Fruit fly (Drosophila melanogaster) whole organism, embryonic: ENCODE measurements around the gene RpS9.
A peak's percentile ranks its signal among the peaks of the same experiment; 100 is the strongest.

Experiments
- Atf3 ChIP-seq: fragments of 200-800 bp; sonication (Bioruptor generic); optimal IDR thresholded peaks from 3 replicates; lab custom pipeline; 2016; ENCODE audit warnings: missing biosample characterization, missing genetic modification characterization
- Awh ChIP-seq: fragments of 200-800 bp; sonication (Bioruptor generic); IDR thresholded peaks from 2 replicates; pipeline ENCODE4, ENCODE4 v1.3.6; 2022; ENCODE audit warnings: missing biosample characterization, missing genetic modification characterization
- Bgb ChIP-seq: fragments of 200-800 bp; sonication (Bioruptor generic); IDR thresholded peaks from 2 replicates; pipeline ENCODE4 v1.3.6; 2022; ENCODE audit warnings: missing biosample characterization, missing genetic modification characterization; ENCODE audit not compliant: partially characterized antibody
- Blimp-1 ChIP-seq: fragments of 200-800 bp; sonication (Bioruptor generic); optimal IDR thresholded peaks from 3 replicates; lab custom pipeline; 2018; ENCODE audit warnings: missing biosample characterization, missing genetic modification characterization, mild to moderate bottlenecking, moderate library complexity, missing genetic modification reagents
- BtbVII ChIP-seq: fragments of 200-800 bp; sonication (Bioruptor generic); optimal IDR thresholded peaks from 3 replicates; lab custom pipeline; 2017; ENCODE audit warnings: missing biosample characterization, mild to moderate bottlenecking, missing genetic modification characterization
- Bteb2 ChIP-seq: fragments of 200-800 bp; sonication (Bioruptor generic); optimal IDR thresholded peaks from 2 replicates; lab custom pipeline; 2016; ENCODE audit warnings: missing biosample characterization, missing genetic modification characterization
- CG10462 ChIP-seq: fragments of 200-800 bp; sonication (Bioruptor generic); optimal IDR thresholded peaks from 2 replicates; lab custom pipeline; 2016; ENCODE audit warnings: missing biosample characterization, missing genetic modification characterization
- CG13424 ChIP-seq: fragments of 200-800 bp; sonication (Bioruptor generic); optimal IDR thresholded peaks from 2 replicates; lab custom pipeline; 2019; ENCODE audit warnings: missing biosample characterization, mild to moderate bottlenecking, missing genetic modification characterization, moderate library complexity
- CG15696 ChIP-seq: fragments of 200-800 bp; sonication (Bioruptor generic); optimal IDR thresholded peaks from 2 replicates; lab custom pipeline; 2019; ENCODE audit warnings: missing biosample characterization, mild to moderate bottlenecking, missing genetic modification characterization, moderate library complexity
- CG18599 ChIP-seq: fragments of 200-800 bp; sonication (Bioruptor generic); optimal IDR thresholded peaks from 3 replicates; lab custom pipeline; 2017; ENCODE audit warnings: missing biosample characterization, missing genetic modification characterization, mild to moderate bottlenecking, moderate library complexity, missing genetic modification reagents
- CG2712 ChIP-seq: fragments of 200-800 bp; optimal IDR thresholded peaks from 3 replicates; lab custom pipeline; 2019; ENCODE audit warnings: missing biosample characterization, mild to moderate bottlenecking, missing genetic modification characterization, moderate library complexity
- CG30431 ChIP-seq: fragments of 200-800 bp; sonication (Bioruptor generic); optimal IDR thresholded peaks from 2 replicates; lab custom pipeline; 2017; ENCODE audit warnings: missing biosample characterization, missing genetic modification characterization
- CG32532 ChIP-seq: fragments of 200-800 bp; sonication (Bioruptor generic); IDR thresholded peaks from 2 replicates; pipeline ENCODE4 v1.3.6; 2022; ENCODE audit warnings: missing biosample characterization, missing genetic modification characterization
- CG32772 ChIP-seq: fragments of 200-800 bp; sonication (Bioruptor generic); IDR thresholded peaks from 2 replicates; pipeline ENCODE4 v1.3.6; 2022; ENCODE audit warnings: missing biosample characterization, missing genetic modification characterization
- CG7987 ChIP-seq: fragments of 200-800 bp; sonication (Bioruptor generic); optimal IDR thresholded peaks from 2 replicates; lab custom pipeline; 2018; ENCODE audit warnings: missing biosample characterization, mild to moderate bottlenecking, missing genetic modification characterization, moderate library complexity
- CG8281 ChIP-seq: fragments of 200-800 bp; sonication (Bioruptor generic); optimal IDR thresholded peaks from 2 replicates; lab custom pipeline; 2018; ENCODE audit warnings: missing biosample characterization, mild to moderate bottlenecking, missing genetic modification characterization, moderate library complexity
- CG8944 ChIP-seq: fragments of 200-800 bp; sonication (Bioruptor generic); optimal IDR thresholded peaks from 3 replicates; lab custom pipeline; 2016; ENCODE audit warnings: missing biosample characterization, missing genetic modification characterization
- CG9609 ChIP-seq: fragments of 200-800 bp; sonication (Bioruptor generic); optimal IDR thresholded peaks from 3 replicates; lab custom pipeline; 2016; ENCODE audit warnings: missing biosample characterization, missing genetic modification characterization
- D19B ChIP-seq: fragments of 200-800 bp; sonication (Bioruptor generic); optimal IDR thresholded peaks from 2 replicates; lab custom pipeline; 2017; ENCODE audit warnings: missing biosample characterization, mild to moderate bottlenecking, missing genetic modification characterization
- NK7.1 ChIP-seq: fragments of 200-800 bp; sonication (Bioruptor generic); optimal IDR thresholded peaks from 3 replicates; lab custom pipeline; 2016; ENCODE audit warnings: missing biosample characterization, missing genetic modification characterization
- Side ChIP-seq: fragments of 200-800 bp; sonication (Bioruptor generic); optimal IDR thresholded peaks from 2 replicates; lab custom pipeline; 2016; ENCODE audit warnings: missing biosample characterization, missing genetic modification characterization
- Sry-δ ChIP-seq: fragments of 200-800 bp; sonication (Bioruptor generic); optimal IDR thresholded peaks from 2 replicates; lab custom pipeline; 2016; ENCODE audit warnings: missing biosample characterization, missing genetic modification characterization
- Taf1 ChIP-seq: fragments of 200-800 bp; sonication (Bioruptor generic); IDR thresholded peaks from 2 replicates; pipeline ENCODE4 v1.3.6; 2022; ENCODE audit warnings: missing biosample characterization, missing genetic modification characterization
- amos ChIP-seq: fragments of 200-800 bp; sonication (Bioruptor generic); IDR thresholded peaks from 2 replicates; pipeline ENCODE4 v1.3.6; 2022; ENCODE audit warnings: missing biosample characterization, missing genetic modification characterization; ENCODE audit not compliant: partially characterized antibody
- btn ChIP-seq: fragments of 200-800 bp; sonication (Bioruptor generic); optimal IDR thresholded peaks from 2 replicates; lab custom pipeline; 2016; ENCODE audit warnings: missing biosample characterization, missing genetic modification characterization
- eve ChIP-seq, 2 experiments: fragments of >200 bp; optimal IDR thresholded peaks; 2 replicates each; lab custom pipeline; 2017; ENCODE audit warnings: missing biosample characterization in 2 of 2, missing genetic modification characterization in 2 of 2
- ewg ChIP-seq: fragments of 200-800 bp; sonication (Bioruptor generic); optimal IDR thresholded peaks from 3 replicates; lab custom pipeline; 2017; ENCODE audit warnings: mild to moderate bottlenecking, missing biosample characterization, missing genetic modification reagents, missing genetic modification characterization
- gcm2 ChIP-seq: fragments of 200-800 bp; sonication (Bioruptor generic); optimal IDR thresholded peaks from 2 replicates; lab custom pipeline; 2016; ENCODE audit warnings: missing biosample characterization, missing genetic modification characterization
- ham ChIP-seq: fragments of 200-800 bp; sonication (Bioruptor generic); IDR thresholded peaks from 2 replicates; pipeline ENCODE4 v1.3.6; 2022; ENCODE audit warnings: missing biosample characterization, missing genetic modification characterization
- hb ChIP-seq: fragments of 200-800 bp; sonication (Bioruptor generic); IDR thresholded peaks from 3 replicates; pipeline ENCODE4 v1.3.6; 2022; ENCODE audit warnings: missing biosample characterization, missing genetic modification characterization; ENCODE audit not compliant: partially characterized antibody
- insv ChIP-seq, 2 experiments: fragments of 200-800 bp; sonication (Bioruptor generic); optimal IDR thresholded peaks; 3 replicates each; lab custom pipeline; 2016 to 2018; ENCODE audit warnings: missing biosample characterization in 2 of 2, missing genetic modification characterization in 2 of 2
- jigr1 ChIP-seq: fragments of 200-800 bp; sonication (Bioruptor generic); IDR thresholded peaks from 3 replicates; pipeline ENCODE4 v1.3.6; 2022; ENCODE audit warnings: missing biosample characterization, missing genetic modification characterization
- jing ChIP-seq: fragments of 200-800 bp; sonication (Bioruptor generic); optimal IDR thresholded peaks from 2 replicates; lab custom pipeline; 2018; ENCODE audit warnings: missing biosample characterization, mild to moderate bottlenecking, missing genetic modification characterization
- kah ChIP-seq: fragments of 200-800 bp; sonication (Bioruptor generic); optimal IDR thresholded peaks from 2 replicates; lab custom pipeline; 2018; ENCODE audit warnings: missing biosample characterization, mild to moderate bottlenecking, missing genetic modification characterization
- kay ChIP-seq: fragments of 200-800 bp; sonication (Bioruptor generic); optimal IDR thresholded peaks from 2 replicates; lab custom pipeline; 2016; ENCODE audit warnings: missing biosample characterization, missing genetic modification characterization
- mam ChIP-seq: fragments of 200-800 bp; sonication (Bioruptor generic); optimal IDR thresholded peaks from 3 replicates; lab custom pipeline; 2016; ENCODE audit warnings: missing biosample characterization, missing genetic modification characterization
- mld ChIP-seq: fragments of 200-800 bp; sonication (Bioruptor generic); IDR thresholded peaks from 3 replicates; pipeline ENCODE4 v1.3.6; 2022; ENCODE audit warnings: missing biosample characterization, missing genetic modification characterization; ENCODE audit not compliant: partially characterized antibody
- nerfin-1 ChIP-seq: fragments of 200-800 bp; sonication (Bioruptor generic); optimal IDR thresholded peaks from 3 replicates; lab custom pipeline; 2019; ENCODE audit warnings: missing biosample characterization, mild to moderate bottlenecking, missing genetic modification characterization, moderate library complexity
- otp ChIP-seq: fragments of 200-800 bp; sonication (Bioruptor generic); IDR thresholded peaks from 3 replicates; pipeline ENCODE4, ENCODE4 v1.3.6; 2022; ENCODE audit warnings: missing biosample characterization, missing genetic modification characterization
- pho ChIP-seq: fragments of 200-800 bp; sonication (Bioruptor generic); optimal IDR thresholded peaks from 2 replicates; lab custom pipeline; 2016; ENCODE audit warnings: missing biosample characterization, missing genetic modification characterization
- prd ChIP-seq, 3 experiments: fragments of >200 bp in 2 of 3; fragments of 200-800 bp in 1 of 3; sonication (Bioruptor generic) in 1 of 3; optimal IDR thresholded peaks in 2 of 3; IDR thresholded peaks in 1 of 3; 2 replicates in 2 of 3; 3 replicates in 1 of 3; pipeline versions ENCODE4 v1.3.6 to Lab custom; 2017 to 2022; ENCODE audit warnings: missing biosample characterization in 1 of 3, missing genetic modification characterization in 1 of 3
- pros ChIP-seq: fragments of 200-800 bp; sonication (Bioruptor generic); optimal IDR thresholded peaks from 3 replicates; lab custom pipeline; 2019; ENCODE audit warnings: missing biosample characterization, mild to moderate bottlenecking, missing genetic modification characterization, moderate library complexity
- psq ChIP-seq: fragments of 200-800 bp; sonication (Bioruptor generic); optimal IDR thresholded peaks from 2 replicates; lab custom pipeline; 2017; ENCODE audit warnings: missing biosample characterization, missing genetic modification characterization
- run ChIP-seq: fragments of 200-800 bp; sonication (Bioruptor generic); optimal IDR thresholded peaks from 3 replicates; lab custom pipeline; 2018; ENCODE audit warnings: missing biosample characterization, mild to moderate bottlenecking, missing genetic modification characterization
- sc ChIP-seq, 3 experiments: fragments of >200 bp in 2 of 3; fragments of 200-800 bp in 1 of 3; sonication (Bioruptor generic) in 1 of 3; optimal IDR thresholded peaks; 2 replicates in 2 of 3; 3 replicates in 1 of 3; lab custom pipeline; 2017; ENCODE audit warnings: mild to moderate bottlenecking in 1 of 3, missing biosample characterization in 1 of 3, missing genetic modification characterization in 1 of 3, missing genetic modification reagents in 1 of 3
- sna ChIP-seq: fragments of 200-800 bp; sonication (Bioruptor generic); IDR thresholded peaks from 2 replicates; pipeline ENCODE4 v1.3.6; 2022; ENCODE audit warnings: missing biosample characterization, missing genetic modification characterization; ENCODE audit not compliant: partially characterized antibody
- sug ChIP-seq: fragments of 200-800 bp; optimal IDR thresholded peaks from 2 replicates; lab custom pipeline; 2019; ENCODE audit warnings: missing biosample characterization, mild to moderate bottlenecking, missing genetic modification characterization, moderate library complexity
- wek ChIP-seq: fragments of 200-800 bp; sonication (Bioruptor generic); optimal IDR thresholded peaks from 3 replicates; lab custom pipeline; 2018; ENCODE audit warnings: missing biosample characterization, mild to moderate bottlenecking, missing genetic modification characterization, moderate library complexity

RpS9 gene

dm6 chr3L:9462247-9462769 lies 49.0 kb downstream of the RpS9 start (continued):
- TF ChIP-seq eve (GFP tag; optimal IDR thresholded peaks at IDR 0.05; lab: Kevin White, UChicago) = no peak
- peak; percentile 66; the same call in 2 of the 3 replicates for TF ChIP-seq otp (GFP tag; lab: Robert Waterston, UW)
- peak; percentile 63 for TF ChIP-seq mam (GFP tag; lab: Kevin White, UChicago)
- TF ChIP-seq sna (GFP tag; lab: Robert Waterston, UW) = peak; percentile 58; the same call in 1 of the 2 replicates
- TF ChIP-seq CG8281 (tag; lab: Kevin White, UChicago) = peak; percentile 74
- no peak for TF ChIP-seq Taf1
- TF ChIP-seq Blimp-1 = peak; percentile 92
- peak; percentile 76 for TF ChIP-seq Bteb2 (GFP tag; lab: Kevin White, UChicago)
- TF ChIP-seq pho = peak; percentile 81
- peak; percentile 90 for TF ChIP-seq BtbVII (GFP tag; lab: Kevin White, UChicago)
- peak; percentile 93 for TF ChIP-seq CG13424 (tag; lab: Kevin White, UChicago)
- TF ChIP-seq sug = peak; percentile 74
- TF ChIP-seq amos (GFP tag; lab: Robert Waterston, UW) = no peak
- TF ChIP-seq CG30431 (GFP tag; lab: Kevin White, UChicago) = peak; percentile 60
- peak; percentile 59 for TF ChIP-seq NK7.1 (GFP tag; lab: Kevin White, UChicago)
- TF ChIP-seq CG15696 = peak; percentile 90
- peak; percentile 47 for TF ChIP-seq gcm2 (GFP tag; lab: Kevin White, UChicago)
- TF ChIP-seq jigr1 (GFP tag; lab: Robert Waterston, UW) = 0 out of 3 replicates have a peak, but pooled peaks have one; percentile 30
- TF ChIP-seq Bgb (GFP tag; lab: Robert Waterston, UW) = peak; percentile 36; the same call in 1 of the 2 replicates
- TF ChIP-seq insv (GFP tag; optimal IDR thresholded peaks at IDR 0.05; lab: Kevin White, UChicago) = peak in 1 of 2 experiments; percentile 63
- peak; percentile 93 for TF ChIP-seq CG18599 (GFP tag; lab: Kevin White, UChicago)
- TF ChIP-seq hb (GFP tag; lab: Robert Waterston, UW) = no peak
- peak; percentile 20 for TF ChIP-seq CG7987 (GFP tag; lab: Kevin White, UChicago)
- TF ChIP-seq CG32532 (GFP tag; lab: Robert Waterston, UW) = peak; percentile 73; the same call in 1 of the 2 replicates
- peak; percentile 39 for TF ChIP-seq btn
- TF ChIP-seq pros (GFP tag; lab: Kevin White, UChicago) = peak; percentile 75
- peak; percentile 75 for TF ChIP-seq kay (GFP tag; lab: Kevin White, UChicago)
- peak; percentile 24 for TF ChIP-seq jing (GFP tag; lab: Kevin White, UChicago)
- peak; percentile 42 for TF ChIP-seq kah (GFP tag; lab: Kevin White, UChicago)
- 0 out of 3 replicates have a peak, but pooled peaks have one; percentile 8 for TF ChIP-seq mld (GFP tag; lab: Robert Waterston, UW)
- TF ChIP-seq D19B (GFP tag; lab: Kevin White, UChicago) = peak; percentile 72
- peak; percentile 19 for TF ChIP-seq Atf3 (GFP tag; lab: Kevin White, UChicago)
- peak; percentile 40; the same call in 1 of the 2 replicates for TF ChIP-seq CG32772
- TF ChIP-seq nerfin-1 (tag; lab: Kevin White, UChicago) = peak; percentile 86
- TF ChIP-seq sc (optimal IDR thresholded peaks at IDR 0.05; lab: Kevin White, UChicago) = no peak
- peak; percentile 82 for TF ChIP-seq sc (GFP tag; optimal IDR thresholded peaks at IDR 0.05; lab: Kevin White, UChicago)
- TF ChIP-seq psq = peak; percentile 44
- peak; percentile 64 for TF ChIP-seq CG10462 (GFP tag; lab: Kevin White, UChicago)
- no peak for TF ChIP-seq prd (optimal IDR thresholded peaks at IDR 0.05; lab: Kevin White, UChicago)
- TF ChIP-seq prd (GFP tag; IDR thresholded peaks at IDR 0.05; lab: Robert Waterston, UW) = peak; percentile 79
- TF ChIP-seq CG8944 (GFP tag; lab: Kevin White, UChicago) = peak; percentile 51
- peak; percentile 78 for TF ChIP-seq Side (GFP tag; lab: Kevin White, UChicago)
- peak; percentile 9 for TF ChIP-seq wek (GFP tag; lab: Kevin White, UChicago)
- peak; percentile 31; the same call in 1 of the 2 replicates for TF ChIP-seq Awh (GFP tag; lab: Robert Waterston, UW)
- 0 out of 2 replicates have a peak, but pooled peaks have one; percentile 34 for TF ChIP-seq ham (GFP tag; lab: Robert Waterston, UW)
- TF ChIP-seq CG9609 (GFP tag; lab: Kevin White, UChicago) = peak; percentile 42
- peak; percentile 69 for TF ChIP-seq ewg (GFP tag; lab: Kevin White, UChicago)
- peak; percentile 89 for TF ChIP-seq run (tag; lab: Kevin White, UChicago)
- peak; percentile 15 for TF ChIP-seq Sry-δ (GFP tag; lab: Kevin White, UChicago)
- peak; percentile 96 for TF ChIP-seq CG2712 (tag; lab: Kevin White, UChicago)
